Worm (Caenorhabditis elegans): ENCODE data around the gene F22B3.8.
"Not testable (repeated sequence)": the region's sequence is repeated elsewhere in the genome, so short reads cannot be mapped to it uniquely, and the experiment has no call there.

DNA sequence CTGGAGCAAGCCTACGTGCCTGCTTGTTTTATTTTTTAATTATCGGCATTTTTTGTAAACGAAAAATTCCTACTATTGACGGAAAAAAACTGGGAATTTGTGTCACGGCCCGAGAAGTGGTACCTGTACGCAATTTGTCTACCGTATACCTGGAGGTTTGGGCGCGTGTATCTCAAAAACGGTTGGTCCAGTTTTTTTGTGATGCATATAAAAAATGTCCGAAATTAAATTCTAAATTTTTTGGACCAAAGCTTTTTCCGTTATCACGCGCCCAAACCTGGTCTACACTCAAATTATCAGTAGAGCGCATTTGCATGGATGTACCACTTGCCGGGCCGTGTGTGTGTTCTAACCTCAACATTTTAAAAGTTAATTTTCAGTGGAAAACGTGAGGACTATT lies 8.0 kb downstream of the F22B3.8 start, which contains the start of gene F22B3.5:
- not testable (repeated sequence) for TF ChIP-seq elt-3 (tag; optimal IDR thresholded peaks at IDR 0.05); unc-62 (GFP tag; optimal IDR thresholded peaks at IDR 0.05); flh-1 (GFP tag; optimal IDR thresholded peaks at IDR 0.05); nhr-12 (tag; optimal IDR thresholded peaks at IDR 0.05); nhr-76 (tag; optimal IDR thresholded peaks at IDR 0.05)

Data from whole organism, mixed stage, embryonic.